Worm (Caenorhabditis elegans) whole organism, early embryonic: ENCODE measurements around the gene mig-21.

Experiments used
- B0310.2 ChIP-seq: sonication (generic microtip); optimal IDR thresholded peaks from 2 replicates; lab custom pipeline; 2016; ENCODE audit warnings: mild to moderate bottlenecking, missing genetic modification characterization, missing compliant biosample characterization
- aly-1 ChIP-seq: sonication (generic microtip); optimal IDR thresholded peaks from 2 replicates; lab custom pipeline; 2016; ENCODE audit warnings: missing genetic modification characterization, missing compliant biosample characterization
- ama-1 ChIP-seq: fragments of 150-350 bp; optimal IDR thresholded peaks from 2 replicates; lab custom pipeline; 2014
- ceh-13 ChIP-seq: fragments of 200-800 bp; sonication (Bioruptor generic); optimal IDR thresholded peaks from 2 replicates; lab custom pipeline; 2018; ENCODE audit warnings: mild to moderate bottlenecking, missing genetic modification characterization, missing compliant biosample characterization
- flt-1 ChIP-seq: fragments of 200-800 bp; sonication (Bioruptor generic); IDR thresholded peaks from 2 replicates; pipeline ENCODE4 v1.3.6; 2022; ENCODE audit warnings: missing genetic modification characterization, missing compliant biosample characterization
- hmbx-1 ChIP-seq: sonication (generic microtip); optimal IDR thresholded peaks from 2 replicates; lab custom pipeline; 2016; ENCODE audit warnings: mild to moderate bottlenecking, missing genetic modification characterization, missing compliant biosample characterization
- hmg-4 ChIP-seq: fragments of 200-800 bp; sonication (Bioruptor generic); optimal IDR thresholded peaks from 2 replicates; lab custom pipeline; 2018; ENCODE audit warnings: mild to moderate bottlenecking, missing genetic modification characterization, missing compliant biosample characterization
- pes-1 ChIP-seq: fragments of 200-800 bp; sonication (Bioruptor generic); IDR thresholded peaks from 2 replicates; pipeline ENCODE4 v1.3.6; 2022; ENCODE audit warnings: missing genetic modification reagents, missing genetic modification characterization, missing compliant biosample characterization
- scrt-1 ChIP-seq: fragments of 200-800 bp; sonication (Bioruptor generic); IDR thresholded peaks from 2 replicates; pipeline ENCODE4 v1.3.6; 2022; ENCODE audit warnings: missing genetic modification characterization, missing compliant biosample characterization
- sea-1 ChIP-seq: fragments of 200-800 bp; sonication (Bioruptor generic); conservative IDR thresholded peaks from 2 replicates; pipeline ENCODE4 v1.3.6; 2022; ENCODE audit warnings: missing genetic modification characterization, missing compliant biosample characterization
- tbx-11 ChIP-seq: fragments of 200-800 bp; sonication (Bioruptor generic); IDR thresholded peaks from 2 replicates; pipeline ENCODE4 v1.3.6; 2022; ENCODE audit warnings: missing genetic modification characterization, missing compliant biosample characterization
- tbx-37 ChIP-seq: fragments of 200-800 bp; sonication (Bioruptor generic); conservative IDR thresholded peaks from 2 replicates; pipeline ENCODE4 v1.3.6; 2022; ENCODE audit warnings: missing genetic modification reagents, missing genetic modification characterization, missing compliant biosample characterization
- tra-4 ChIP-seq: sonication (generic microtip); optimal IDR thresholded peaks from 2 replicates; lab custom pipeline; 2017; ENCODE audit warnings: missing genetic modification characterization, missing compliant biosample characterization

DNA sequence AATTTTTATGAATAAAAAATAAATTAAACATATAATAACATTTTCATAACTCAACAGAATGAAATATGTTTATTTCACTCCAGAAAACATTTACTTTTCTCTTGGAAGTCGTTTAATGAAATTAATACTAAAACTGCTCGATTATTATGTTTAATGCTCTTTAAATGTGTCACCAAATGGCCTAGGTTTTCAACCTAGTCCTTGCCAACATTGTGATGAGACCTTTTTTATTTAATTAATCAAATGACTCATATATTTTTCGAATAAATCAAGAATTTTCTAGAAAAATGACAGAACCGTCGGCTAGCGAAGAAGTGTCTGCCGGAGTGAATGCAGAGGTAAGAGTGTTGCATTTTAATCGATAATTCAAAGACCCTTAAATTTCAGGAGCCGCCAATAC is 13.9 kb downstream of the mig-21 start, which contains the start of gene rabn-5:
- TF ChIP-seq hmg-4 (GFP tag; lab: Kevin White, UChicago) (no peak), tbx-11 (GFP tag; lab: Robert Waterston, UW) (no peak), ama-1 (lab: Kevin White, UChicago) (no peak), B0310.2 (tag; lab: Kevin White, UChicago) (no peak), scrt-1 (GFP tag; lab: Robert Waterston, UW) (no peak), tbx-37 (GFP tag; lab: Robert Waterston, UW) (no peak), tra-4 (tag; lab: Kevin White, UChicago) (no peak), hmbx-1 (no peak), flt-1 (GFP tag; lab: Robert Waterston, UW) (no peak), aly-1 (no peak), pes-1 (GFP tag; lab: Robert Waterston, UW) (no peak), sea-1 (no peak), ceh-13 (GFP tag; lab: Kevin White, UChicago) (no peak)
